Fruit fly (Drosophila melanogaster) whole organism, embryonic: ENCODE measurements around the gene Drs.
A peak's percentile ranks its signal among the peaks of the same experiment; 100 is the strongest.

Experiments used
- Bdp1 ChIP-seq: fragments of 200-800 bp; sonication (Bioruptor generic); optimal IDR thresholded peaks from 3 replicates; lab custom pipeline; 2016; ENCODE audit warnings: missing biosample characterization, missing genetic modification characterization
- CG10366 ChIP-seq: fragments of 200-800 bp; sonication (Bioruptor generic); IDR thresholded peaks from 2 replicates; pipeline ENCODE4 v1.3.6; 2022; ENCODE audit warnings: missing biosample characterization, missing genetic modification characterization
- CG12942 ChIP-seq: fragments of 200-800 bp; sonication (Bioruptor generic); optimal IDR thresholded peaks from 3 replicates; lab custom pipeline; 2016; ENCODE audit warnings: missing biosample characterization, missing genetic modification characterization
- CG14965 ChIP-seq: fragments of 200-800 bp; sonication (Bioruptor generic); optimal IDR thresholded peaks from 2 replicates; lab custom pipeline; 2016; ENCODE audit warnings: missing biosample characterization, missing genetic modification characterization, borderline replicate concordance
- CG15696 ChIP-seq: fragments of 200-800 bp; sonication (Bioruptor generic); optimal IDR thresholded peaks from 2 replicates; lab custom pipeline; 2019; ENCODE audit warnings: missing biosample characterization, mild to moderate bottlenecking, missing genetic modification characterization, moderate library complexity
- CG18262 ChIP-seq: fragments of 200-800 bp; optimal IDR thresholded peaks from 3 replicates; lab custom pipeline; 2019; ENCODE audit warnings: missing biosample characterization, mild to moderate bottlenecking, missing genetic modification characterization, moderate library complexity
- CG34376 ChIP-seq: fragments of 200-800 bp; sonication (Bioruptor generic); optimal IDR thresholded peaks from 2 replicates; lab custom pipeline; 2018; ENCODE audit warnings: missing biosample characterization, mild to moderate bottlenecking, missing genetic modification characterization
- CG3726 ChIP-seq: fragments of 200-800 bp; sonication (Bioruptor generic); IDR thresholded peaks from 3 replicates; pipeline ENCODE4, ENCODE4 v1.3.6; 2022; ENCODE audit warnings: missing biosample characterization, missing genetic modification characterization
- CG42726 ChIP-seq: fragments of 200-800 bp; sonication (Bioruptor generic); IDR thresholded peaks from 2 replicates; pipeline ENCODE4 v1.3.6; 2022; ENCODE audit warnings: missing biosample characterization, missing genetic modification characterization; ENCODE audit not compliant: partially characterized antibody
- CG43689 ChIP-seq: fragments of 200-800 bp; sonication (Bioruptor generic); IDR thresholded peaks from 2 replicates; pipeline ENCODE4 v1.3.6; 2022; ENCODE audit warnings: missing biosample characterization, missing genetic modification characterization
- CG6791 ChIP-seq: fragments of 200-800 bp; sonication (Bioruptor generic); IDR thresholded peaks from 3 replicates; pipeline ENCODE4 v1.3.6; 2022; ENCODE audit warnings: missing biosample characterization, missing genetic modification characterization; ENCODE audit not compliant: partially characterized antibody
- CG6813 ChIP-seq: fragments of 200-800 bp; sonication (Bioruptor generic); optimal IDR thresholded peaks from 2 replicates; lab custom pipeline; 2017; ENCODE audit warnings: missing biosample characterization, missing genetic modification characterization, mild to moderate bottlenecking, moderate library complexity, missing genetic modification reagents
- CG6854 ChIP-seq: fragments of 200-800 bp; sonication (Bioruptor generic); optimal IDR thresholded peaks from 3 replicates; lab custom pipeline; 2017; ENCODE audit warnings: missing biosample characterization, mild to moderate bottlenecking, missing genetic modification characterization
- CG9932 ChIP-seq: fragments of 200-800 bp; sonication (Bioruptor generic); IDR thresholded peaks from 2 replicates; pipeline ENCODE4 v1.3.6; 2022; ENCODE audit warnings: missing biosample characterization, missing genetic modification characterization
- D ChIP-seq, 2 experiments: fragments of 200-800 bp in 1 of 2; fragments of >200 bp in 1 of 2; sonication (Bioruptor generic) in 1 of 2; optimal IDR thresholded peaks; 2 replicates in 1 of 2; 3 replicates in 1 of 2; lab custom pipeline; 2017; ENCODE audit warnings: mild to moderate bottlenecking in 1 of 2, missing biosample characterization in 1 of 2, missing genetic modification characterization in 1 of 2, missing genetic modification reagents in 1 of 2
- Dip2 ChIP-seq: fragments of 200-800 bp; sonication (Bioruptor generic); IDR thresholded peaks from 2 replicates; pipeline ENCODE4 v1.3.6; 2022; ENCODE audit warnings: missing biosample characterization, missing genetic modification characterization
- ERR ChIP-seq: fragments of 200-800 bp; sonication (Bioruptor generic); optimal IDR thresholded peaks from 2 replicates; lab custom pipeline; 2016; ENCODE audit warnings: missing biosample characterization, missing genetic modification characterization
- Fer2 ChIP-seq: fragments of 200-800 bp; sonication (Bioruptor generic); optimal IDR thresholded peaks from 2 replicates; lab custom pipeline; 2018; ENCODE audit warnings: missing biosample characterization, mild to moderate bottlenecking, missing genetic modification characterization, moderate library complexity
- Gsc ChIP-seq: fragments of 200-800 bp; sonication (Bioruptor generic); IDR thresholded peaks from 2 replicates; pipeline ENCODE4 v1.3.6; 2022; ENCODE audit warnings: missing biosample characterization, missing genetic modification characterization
- HHEX ChIP-seq: fragments of 200-800 bp; sonication (Bioruptor generic); optimal IDR thresholded peaks from 3 replicates; lab custom pipeline; 2017; ENCODE audit warnings: missing biosample characterization, mild to moderate bottlenecking, missing genetic modification characterization, missing genetic modification reagents
- Mad ChIP-seq: fragments of 200-800 bp; sonication (Bioruptor generic); optimal IDR thresholded peaks from 2 replicates; lab custom pipeline; 2016; ENCODE audit warnings: missing biosample characterization, missing genetic modification characterization
- Med ChIP-seq: fragments of 200-800 bp; sonication (Bioruptor generic); peaks from one replicate; lab custom pipeline; 2016; ENCODE audit warnings: missing biosample characterization, missing genetic modification characterization, mild to moderate bottlenecking, inconsistent platforms, moderate library complexity
- NK7.1 ChIP-seq: fragments of 200-800 bp; sonication (Bioruptor generic); optimal IDR thresholded peaks from 3 replicates; lab custom pipeline; 2016; ENCODE audit warnings: missing biosample characterization, missing genetic modification characterization
- Nf-YA ChIP-seq: fragments of 200-800 bp; sonication (Bioruptor generic); IDR thresholded peaks from 2 replicates; pipeline ENCODE4 v1.3.6; 2022; ENCODE audit warnings: missing biosample characterization, missing genetic modification characterization
- Tbp ChIP-seq: fragments of >200 bp; optimal IDR thresholded peaks from 2 replicates; lab custom pipeline; 2018; ENCODE audit warnings: missing biosample characterization, missing genetic modification characterization
- Usf ChIP-seq: fragments of 200-800 bp; sonication (Bioruptor generic); optimal IDR thresholded peaks from 2 replicates; lab custom pipeline; 2017; ENCODE audit warnings: missing genotype, missing biosample characterization, missing genetic modification characterization
- ara ChIP-seq: fragments of 200-800 bp; sonication (Bioruptor generic); IDR thresholded peaks from 2 replicates; pipeline ENCODE4 v1.3.6; 2022; ENCODE audit warnings: missing biosample characterization, missing genetic modification characterization
- bbx ChIP-seq: fragments of 200-800 bp; sonication (Bioruptor generic); IDR thresholded peaks from 2 replicates; pipeline ENCODE4 v1.3.6; 2022; ENCODE audit warnings: missing biosample characterization, missing genetic modification characterization; ENCODE audit not compliant: partially characterized antibody
- bsh ChIP-seq, 2 experiments: fragments of 200-800 bp; sonication (Bioruptor generic); optimal IDR thresholded peaks; 2 replicates each; lab custom pipeline; 2017 to 2018; ENCODE audit warnings: mild to moderate bottlenecking in 2 of 2, missing biosample characterization in 2 of 2, missing genetic modification characterization in 2 of 2, moderate library complexity in 1 of 2
- dan ChIP-seq: fragments of 200-800 bp; sonication (Bioruptor generic); IDR thresholded peaks from 2 replicates; pipeline ENCODE4 v1.3.6; 2022; ENCODE audit warnings: missing biosample characterization, missing genetic modification characterization
- eve ChIP-seq, 2 experiments: fragments of >200 bp; optimal IDR thresholded peaks; 2 replicates each; lab custom pipeline; 2017; ENCODE audit warnings: missing biosample characterization in 2 of 2, missing genetic modification characterization in 2 of 2
- gcm ChIP-seq: fragments of 200-800 bp; sonication (Bioruptor generic); optimal IDR thresholded peaks from 2 replicates; lab custom pipeline; 2019; ENCODE audit warnings: missing biosample characterization, mild to moderate bottlenecking, missing genetic modification characterization, moderate library complexity
- insv ChIP-seq, 2 experiments: fragments of 200-800 bp; sonication (Bioruptor generic); optimal IDR thresholded peaks; 3 replicates each; lab custom pipeline; 2016 to 2018; ENCODE audit warnings: missing biosample characterization in 2 of 2, missing genetic modification characterization in 2 of 2
- lbe ChIP-seq: fragments of 200-800 bp; sonication (Bioruptor generic); optimal IDR thresholded peaks from 2 replicates; lab custom pipeline; 2016; ENCODE audit warnings: missing biosample characterization, mild to moderate bottlenecking, missing genetic modification characterization
- lola ChIP-seq, 3 experiments: fragments of >200 bp in 2 of 3; fragments of 200-800 bp in 1 of 3; sonication (Bioruptor generic) in 1 of 3; optimal IDR thresholded peaks; 2 replicates each; lab custom pipeline; 2017 to 2019; ENCODE audit warnings: missing biosample characterization in 3 of 3, missing genetic modification characterization in 3 of 3, mild to moderate bottlenecking in 1 of 3, moderate library complexity in 1 of 3
- mirr ChIP-seq: fragments of 200-800 bp; sonication (Bioruptor generic); optimal IDR thresholded peaks from 3 replicates; lab custom pipeline; 2018; ENCODE audit warnings: missing biosample characterization, mild to moderate bottlenecking, missing genetic modification characterization
- p53 ChIP-seq: fragments of 200-800 bp; sonication (Bioruptor generic); optimal IDR thresholded peaks from 2 replicates; lab custom pipeline; 2016; ENCODE audit warnings: missing biosample characterization, missing genetic modification characterization
- run ChIP-seq: fragments of 200-800 bp; sonication (Bioruptor generic); optimal IDR thresholded peaks from 3 replicates; lab custom pipeline; 2018; ENCODE audit warnings: missing biosample characterization, mild to moderate bottlenecking, missing genetic modification characterization
- tap ChIP-seq: fragments of 200-800 bp; optimal IDR thresholded peaks from 3 replicates; lab custom pipeline; 2019; ENCODE audit warnings: missing biosample characterization, mild to moderate bottlenecking, missing genetic modification characterization, moderate library complexity
- unpg ChIP-seq: fragments of 200-800 bp; sonication (Bioruptor generic); optimal IDR thresholded peaks from 3 replicates; lab custom pipeline; 2018; ENCODE audit warnings: missing biosample characterization, mild to moderate bottlenecking, missing genetic modification characterization, moderate library complexity

Drs gene

DNA sequence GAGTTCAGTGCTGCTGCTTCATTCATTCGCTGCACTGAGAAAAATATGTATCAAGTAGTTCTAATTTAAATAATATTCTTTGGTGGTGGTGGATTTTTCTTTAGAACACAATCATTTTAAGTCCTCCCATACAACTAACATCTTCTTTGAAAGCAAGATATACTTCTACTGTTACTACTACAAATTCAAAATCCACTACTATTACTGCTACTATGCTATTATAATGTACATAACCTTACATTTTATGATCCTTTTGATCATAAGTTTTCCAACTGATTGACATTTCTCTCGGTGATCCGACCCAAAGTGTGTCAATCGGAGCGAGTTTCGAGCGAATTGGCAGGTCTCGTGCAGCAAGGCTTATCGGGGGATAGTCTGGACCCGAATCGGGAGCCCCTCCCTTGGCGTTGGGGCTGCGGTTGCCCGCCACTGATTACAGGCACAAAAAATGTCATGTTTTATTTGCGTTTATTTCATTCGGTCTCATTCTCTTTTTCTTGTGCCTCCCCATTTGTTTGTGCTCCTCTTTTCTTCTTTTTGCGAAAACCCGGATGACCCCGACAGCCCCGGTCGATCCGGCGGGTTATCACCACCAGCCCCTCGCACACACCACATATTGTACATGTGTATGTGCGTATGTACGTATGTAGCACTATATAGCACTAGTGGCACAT is 30.0 kb downstream of the Drs start (continued):
- TF ChIP-seq CG3726 (GFP tag; lab: Robert Waterston, UW) (no peak), bsh (GFP tag; optimal IDR thresholded peaks at IDR 0.05; lab: Kevin White, UChicago) (peak; percentile 29 to 57), Usf (GFP tag; lab: Kevin White, UChicago) (no peak), Nf-YA (no peak), Fer2 (no peak), CG14965 (GFP tag; lab: Kevin White, UChicago) (no peak), tap (tag; lab: Kevin White, UChicago) (no peak), lbe (GFP tag; lab: Kevin White, UChicago) (peak; percentile 46), unpg (GFP tag; lab: Kevin White, UChicago) (peak; percentile 11), ERR (GFP tag; lab: Kevin White, UChicago) (no peak), CG9932 (GFP tag; lab: Robert Waterston, UW) (no peak), run (tag; lab: Kevin White, UChicago) (no peak), NK7.1 (GFP tag; lab: Kevin White, UChicago) (no peak), CG34376 (GFP tag; lab: Kevin White, UChicago) (no peak), mirr (GFP tag; lab: Kevin White, UChicago) (no peak), p53 (no peak), Med (GFP tag; lab: Kevin White, UChicago) (peak; percentile 26), dan (GFP tag; lab: Robert Waterston, UW) (no peak), CG42726 (GFP tag; lab: Robert Waterston, UW) (no peak), CG10366 (GFP tag; lab: Robert Waterston, UW) (no peak), insv (GFP tag; optimal IDR thresholded peaks at IDR 0.05; lab: Kevin White, UChicago) (no peak), bbx (GFP tag; lab: Robert Waterston, UW) (no peak), D (optimal IDR thresholded peaks at IDR 0.05; lab: Kevin White, UChicago) (no peak), D (GFP tag; optimal IDR thresholded peaks at IDR 0.05; lab: Kevin White, UChicago) (no peak), CG6854 (GFP tag; lab: Kevin White, UChicago) (no peak), Gsc (no peak), lola (GFP tag; optimal IDR thresholded peaks at IDR 0.05; lab: Kevin White, UChicago) (peak in 1 of 3 experiments; percentile 6), HHEX (GFP tag; lab: Kevin White, UChicago) (no peak), CG6791 (no peak), CG6813 (no peak), Mad (GFP tag; lab: Kevin White, UChicago) (no peak), Bdp1 (GFP tag; lab: Kevin White, UChicago) (no peak), CG18262 (tag; lab: Kevin White, UChicago) (peak; percentile 36), Tbp (GFP tag; lab: Kevin White, UChicago) (no peak), CG15696 (tag; lab: Kevin White, UChicago) (peak; percentile 16), Dip2 (GFP tag; lab: Robert Waterston, UW) (no peak)

dm6 chr3L:3399923-3400309 is 30.6 kb downstream of the Drs start:
- TF ChIP-seq eve (GFP tag; optimal IDR thresholded peaks at IDR 0.05; lab: Kevin White, UChicago) (peak in 1 of 2 experiments; percentile 11), ara (GFP tag; lab: Robert Waterston, UW) (no peak), CG12942 (GFP tag; lab: Kevin White, UChicago) (no peak), gcm (GFP tag; lab: Kevin White, UChicago) (no peak), CG43689 (GFP tag; lab: Robert Waterston, UW) (no peak)
